Fruit fly (Drosophila melanogaster): Measurements from ENCODE around the gene Nepl15.

DNA sequence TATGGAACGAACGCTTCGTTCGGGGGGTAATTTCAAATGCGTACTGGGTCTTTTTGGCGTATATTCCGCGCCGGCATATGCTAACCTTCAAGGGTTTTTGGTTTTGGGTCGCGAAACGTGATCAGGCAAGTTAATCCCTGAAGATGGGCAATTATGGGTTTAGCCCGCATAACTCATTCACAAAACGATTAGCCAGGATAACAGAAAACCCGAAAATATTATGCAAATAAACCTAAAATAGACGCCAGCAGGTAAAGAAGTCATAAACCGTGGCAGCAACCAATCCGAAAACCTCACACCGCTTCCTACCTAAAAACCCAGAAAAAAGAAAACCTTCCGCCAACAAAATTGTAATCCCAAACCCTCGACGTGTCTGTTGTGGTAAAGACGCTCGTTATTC, 23.1 kb upstream of the Nepl15 start:
- TF ChIP-seq psq (optimal IDR thresholded peaks at IDR 0.05) (no peak), Sin3A (optimal IDR thresholded peaks at IDR 0.05) (no peak), insv (optimal IDR thresholded peaks at IDR 0.05) (no peak), ttk (optimal IDR thresholded peaks at IDR 0.05) (no peak), h (optimal IDR thresholded peaks at IDR 0.05) (no peak)
